Fruit fly (Drosophila melanogaster) whole organism, pupa: ENCODE data around the gene Bcat.

Experiments used
- CG10348 ChIP-seq: fragments of 200-800 bp; sonication (Bioruptor generic); IDR thresholded peaks from 2 replicates; pipeline ENCODE4 v1.3.6; 2022; ENCODE audit warnings: missing biosample characterization, missing genetic modification characterization
- CG13204 ChIP-seq: fragments of 200-800 bp; sonication (Bioruptor generic); optimal IDR thresholded peaks from 2 replicates; lab custom pipeline; 2018; ENCODE audit warnings: missing biosample characterization, mild to moderate bottlenecking, missing genetic modification characterization, moderate library complexity
- CG14655 ChIP-seq: fragments of 200-800 bp; sonication (Bioruptor generic); optimal IDR thresholded peaks from 3 replicates; lab custom pipeline; 2017; ENCODE audit warnings: mild to moderate bottlenecking, missing biosample characterization, missing genetic modification reagents, missing genetic modification characterization
- CG17806 ChIP-seq: fragments of 200-800 bp; sonication (Bioruptor generic); optimal IDR thresholded peaks from 2 replicates; lab custom pipeline; 2018; ENCODE audit warnings: missing biosample characterization, mild to moderate bottlenecking, missing genetic modification characterization, moderate library complexity
- CG32121 ChIP-seq: fragments of 200-800 bp; sonication (Bioruptor generic); IDR thresholded peaks from 2 replicates; pipeline ENCODE4 v1.3.6; 2022; ENCODE audit warnings: missing biosample characterization, missing genetic modification characterization
- CG34367 ChIP-seq: fragments of 200-800 bp; sonication (Bioruptor generic); optimal IDR thresholded peaks from 2 replicates; lab custom pipeline; 2018; ENCODE audit warnings: missing biosample characterization, mild to moderate bottlenecking, missing genetic modification characterization
- CG4496 ChIP-seq: fragments of 200-800 bp; sonication (Bioruptor generic); IDR thresholded peaks from 3 replicates; pipeline ENCODE4 v1.3.6; 2022; ENCODE audit warnings: missing biosample characterization, missing genetic modification characterization
- CG8301 ChIP-seq: fragments of 200-800 bp; sonication (Bioruptor generic); optimal IDR thresholded peaks from 2 replicates; lab custom pipeline; 2018; ENCODE audit warnings: missing biosample characterization, mild to moderate bottlenecking, missing genetic modification characterization
- CG9948 ChIP-seq: fragments of 200-800 bp; sonication (Bioruptor generic); optimal IDR thresholded peaks from 2 replicates; lab custom pipeline; 2018; ENCODE audit warnings: missing biosample characterization, mild to moderate bottlenecking, missing genetic modification characterization, moderate library complexity
- EcR ChIP-seq: fragments of 200-800 bp; sonication (Bioruptor generic); optimal IDR thresholded peaks from 3 replicates; lab custom pipeline; 2019; ENCODE audit warnings: missing biosample characterization, missing genetic modification characterization, mild to moderate bottlenecking, moderate library complexity, missing genetic modification reagents
- Ets98B ChIP-seq: fragments of 200-800 bp; sonication (Bioruptor generic); IDR thresholded peaks from 2 replicates; pipeline ENCODE4 v1.3.6; 2022; ENCODE audit warnings: missing biosample characterization, missing genetic modification characterization
- Pif1A ChIP-seq: fragments of 200-800 bp; sonication (Bioruptor generic); optimal IDR thresholded peaks from 3 replicates; lab custom pipeline; 2016; ENCODE audit warnings: missing biosample characterization, missing genetic modification characterization
- fd96Ca ChIP-seq: fragments of 200-800 bp; sonication (Bioruptor generic); IDR thresholded peaks from 3 replicates; pipeline ENCODE4 v1.3.6; 2022; ENCODE audit warnings: missing biosample characterization, missing genetic modification characterization
- rn ChIP-seq: fragments of 200-800 bp; sonication (Bioruptor generic); IDR thresholded peaks from 2 replicates; pipeline ENCODE4 v1.3.6; 2022; ENCODE audit warnings: missing biosample characterization, missing genetic modification characterization

- peak; percentile 71 for TF ChIP-seq CG14655
- TF ChIP-seq CG4496 = peak; percentile 76
- peak; percentile 65 for TF ChIP-seq CG9948 (tag; lab: Kevin White, UChicago)
- no peak for TF ChIP-seq CG10348 (GFP tag; lab: Robert Waterston, UW)
- TF ChIP-seq CG34367 = peak; percentile 57
- TF ChIP-seq CG8301 (tag; lab: Kevin White, UChicago) = peak; percentile 43
- no peak for TF ChIP-seq CG13204
- TF ChIP-seq fd96Ca (GFP tag; lab: Robert Waterston, UW) = no peak
- peak; percentile 42 for TF ChIP-seq Ets98B
- no peak for TF ChIP-seq rn (GFP tag; lab: Robert Waterston, UW)
- peak; percentile 44; the same call in 1 of the 2 replicates for TF ChIP-seq CG32121 (GFP tag; lab: Robert Waterston, UW)
- TF ChIP-seq EcR (GFP tag; lab: Kevin White, UChicago) = no peak
- TF ChIP-seq Pif1A (GFP tag; lab: Kevin White, UChicago) = peak; percentile 38
- peak; percentile 50 for TF ChIP-seq CG17806 (tag; lab: Kevin White, UChicago)
Measured at dm6 chrX:13387373-13387850, 9.3 kb upstream of the Bcat start, which contains the start of the genes Ype and CG1662.
